Fruit fly (Drosophila melanogaster) whole organism, adult: Measurements from ENCODE around the gene Spn.

Experiments
- CG14711 ChIP-seq: fragments of 200-800 bp; sonication (Bioruptor generic); optimal IDR thresholded peaks from 2 replicates; lab custom pipeline; 2018; ENCODE audit warnings: missing biosample characterization, mild to moderate bottlenecking, missing genetic modification characterization, moderate library complexity
- CG33017 ChIP-seq: fragments of 200-800 bp; sonication (Bioruptor generic); optimal IDR thresholded peaks from 2 replicates; lab custom pipeline; 2018; ENCODE audit warnings: missing biosample characterization, mild to moderate bottlenecking, missing genetic modification characterization, moderate library complexity
- CG5204 ChIP-seq: fragments of 200-800 bp; sonication (Bioruptor generic); optimal IDR thresholded peaks from 2 replicates; lab custom pipeline; 2016; ENCODE audit warnings: missing biosample characterization, missing genetic modification characterization
- Clk ChIP-seq: fragments of 200-800 bp; sonication (Bioruptor generic); optimal IDR thresholded peaks from 2 replicates; lab custom pipeline; 2017; ENCODE audit warnings: missing biosample characterization, missing genetic modification characterization
- Crg-1 ChIP-seq: fragments of 200-800 bp; sonication (Bioruptor generic); optimal IDR thresholded peaks from 2 replicates; lab custom pipeline; 2016; ENCODE audit warnings: missing biosample characterization, missing genetic modification characterization
- bab1 ChIP-seq: fragments of 200-800 bp; sonication (Bioruptor generic); optimal IDR thresholded peaks from 3 replicates; lab custom pipeline; 2019; ENCODE audit warnings: missing biosample characterization, mild to moderate bottlenecking, missing genetic modification characterization, moderate library complexity
- kay ChIP-seq: fragments of 200-800 bp; sonication (Bioruptor generic); peaks from one replicate; lab custom pipeline; 2016; ENCODE audit warnings: missing biosample characterization, missing genetic modification characterization, borderline replicate concordance
- tj ChIP-seq: fragments of 200-800 bp; sonication (Bioruptor generic); optimal IDR thresholded peaks from 3 replicates; lab custom pipeline; 2017; ENCODE audit warnings: missing biosample characterization, mild to moderate bottlenecking, missing genetic modification characterization, moderate library complexity
- toe ChIP-seq: fragments of 200-800 bp; sonication (Bioruptor generic); optimal IDR thresholded peaks from 2 replicates; lab custom pipeline; 2016; ENCODE audit warnings: missing biosample characterization, missing genetic modification characterization

dm6 chr3L:2587562-2587918, 33.4 kb upstream of the Spn start:
- TF ChIP-seq tj (GFP tag; lab: Kevin White, UChicago) (no peak), toe (GFP tag; lab: Kevin White, UChicago) (no peak), kay (no peak), Crg-1 (no peak), bab1 (no peak), CG33017 (no peak), Clk (no peak), CG5204 (no peak), CG14711 (tag; lab: Kevin White, UChicago) (no peak)
